Worm (Caenorhabditis elegans) whole organism, L2 larva: ENCODE data around the gene T01B7.9.

ENCODE experiments used
- C34F6.9 ChIP-seq: fragments of 150-350 bp; optimal IDR thresholded peaks from 2 replicates; lab custom pipeline; 2014; ENCODE audit warnings: missing biosample characterization, missing genetic modification characterization
- F13H6.1 ChIP-seq: sonication (generic microtip); optimal IDR thresholded peaks from 2 replicates; lab custom pipeline; 2016; ENCODE audit warnings: missing genetic modification characterization, missing compliant biosample characterization
- R02D3.7 ChIP-seq: fragments of 150-350 bp; optimal IDR thresholded peaks from 2 replicates; lab custom pipeline; 2014; ENCODE audit warnings: missing biosample characterization, missing genetic modification characterization
- alr-1 ChIP-seq: fragments of 150-350 bp; optimal IDR thresholded peaks from 2 replicates; lab custom pipeline; 2014; ENCODE audit warnings: missing biosample characterization, missing genetic modification characterization
- blmp-1 ChIP-seq: sonication (generic microtip); optimal IDR thresholded peaks from 2 replicates; lab custom pipeline; 2017; ENCODE audit warnings: missing genetic modification characterization, mild to moderate bottlenecking, missing compliant biosample characterization, antibody characterized with exemption, moderate library complexity; ENCODE audit not compliant: insufficient read depth
- ceh-16 ChIP-seq: fragments of 150-350 bp; optimal IDR thresholded peaks from 2 replicates; lab custom pipeline; 2014; ENCODE audit warnings: missing biosample characterization, missing genetic modification characterization
- crh-2 ChIP-seq: sonication (generic microtip); optimal IDR thresholded peaks from 2 replicates; lab custom pipeline; 2017; ENCODE audit warnings: missing biosample characterization, missing genetic modification characterization
- dmd-4 ChIP-seq: sonication (generic microtip); optimal IDR thresholded peaks from 2 replicates; lab custom pipeline; 2017; ENCODE audit warnings: missing biosample characterization, missing genetic modification characterization
- egl-27 ChIP-seq: sonication (generic microtip); optimal IDR thresholded peaks from 3 replicates; lab custom pipeline; 2017; ENCODE audit warnings: missing biosample characterization, missing genetic modification reagents, missing genetic modification characterization
- elt-1 ChIP-seq: fragments of 150-350 bp; optimal IDR thresholded peaks from 2 replicates; lab custom pipeline; 2014; ENCODE audit warnings: missing biosample characterization, missing genetic modification characterization
- gmeb-1 ChIP-seq: fragments of 150-350 bp; optimal IDR thresholded peaks from 2 replicates; lab custom pipeline; 2014; ENCODE audit warnings: missing biosample characterization, missing genetic modification characterization
- lin-13 ChIP-seq: fragments of 150-350 bp; optimal IDR thresholded peaks from 2 replicates; lab custom pipeline; 2014; ENCODE audit warnings: missing biosample characterization, missing genetic modification reagents, missing genetic modification characterization
- lin-39 ChIP-seq: fragments of 150-350 bp; optimal IDR thresholded peaks from 2 replicates; lab custom pipeline; 2014; ENCODE audit warnings: missing biosample characterization, missing genetic modification reagents, missing genetic modification characterization
- lsy-2 ChIP-seq, 2 experiments: fragments of 150-350 bp in 1 of 2; sonication (generic microtip) in 1 of 2; optimal IDR thresholded peaks; 2 replicates each; lab custom pipeline; 2014 to 2017; ENCODE audit warnings: missing biosample characterization in 2 of 2, missing genetic modification characterization in 2 of 2
- mab-5 ChIP-seq: fragments of 150-350 bp; optimal IDR thresholded peaks from 2 replicates; lab custom pipeline; 2014; ENCODE audit warnings: missing biosample characterization, missing genetic modification characterization
- mbf-1 ChIP-seq: sonication (generic microtip); optimal IDR thresholded peaks from 2 replicates; lab custom pipeline; 2017; ENCODE audit warnings: missing biosample characterization, missing genetic modification characterization
- nhr-11 ChIP-seq: fragments of 150-350 bp; optimal IDR thresholded peaks from 2 replicates; lab custom pipeline; 2014; ENCODE audit warnings: missing biosample characterization, missing genetic modification characterization
- nhr-12 ChIP-seq: fragments of 150-350 bp; optimal IDR thresholded peaks from 2 replicates; lab custom pipeline; 2014; ENCODE audit warnings: missing biosample characterization, missing genetic modification characterization
- nhr-129 ChIP-seq: fragments of 150-350 bp; optimal IDR thresholded peaks from 2 replicates; lab custom pipeline; 2014; ENCODE audit warnings: missing biosample characterization, missing genetic modification characterization
- nhr-21 ChIP-seq: fragments of 150-350 bp; optimal IDR thresholded peaks from 2 replicates; lab custom pipeline; 2014; ENCODE audit warnings: missing biosample characterization, missing genetic modification characterization
- nhr-25 ChIP-seq: fragments of 150-350 bp; sonication (generic microtip); optimal IDR thresholded peaks from 3 replicates; lab custom pipeline; 2014; ENCODE audit warnings: missing biosample characterization, missing genetic modification characterization
- sem-4 ChIP-seq: fragments of 150-350 bp; optimal IDR thresholded peaks from 2 replicates; lab custom pipeline; 2014; ENCODE audit warnings: missing biosample characterization, missing genetic modification reagents, missing genetic modification characterization
- sma-9 ChIP-seq, 2 experiments: fragments of 150-350 bp in 1 of 2; sonication (generic microtip) in 1 of 2; optimal IDR thresholded peaks; 2 replicates each; lab custom pipeline; 2014 to 2016; ENCODE audit warnings: missing genetic modification characterization in 2 of 2, mild to moderate bottlenecking in 1 of 2, missing biosample characterization in 1 of 2, missing compliant biosample characterization in 1 of 2, missing genetic modification reagents in 1 of 2, moderate library complexity in 1 of 2
- unc-39 ChIP-seq: fragments of 150-350 bp; optimal IDR thresholded peaks from 2 replicates; lab custom pipeline; 2014; ENCODE audit warnings: missing biosample characterization, missing genetic modification characterization
- unc-55 ChIP-seq: fragments of 150-350 bp; sonication (generic microtip); optimal IDR thresholded peaks from 3 replicates; lab custom pipeline; 2014; ENCODE audit warnings: missing biosample characterization, missing genetic modification reagents, missing genetic modification characterization
- zag-1 ChIP-seq: fragments of 150-350 bp; optimal IDR thresholded peaks from 2 replicates; lab custom pipeline; 2014; ENCODE audit warnings: missing biosample characterization, missing genetic modification characterization
- ztf-11 ChIP-seq: sonication (generic microtip); optimal IDR thresholded peaks from 2 replicates; lab custom pipeline; 2017; ENCODE audit warnings: missing biosample characterization, missing genetic modification characterization
- ztf-4 ChIP-seq: fragments of 150-350 bp; optimal IDR thresholded peaks from 2 replicates; lab custom pipeline; 2014; ENCODE audit warnings: missing biosample characterization, missing genetic modification characterization

Gene T01B7.9

ce11 chrII:8738955-8739354 is 12.4 kb upstream of the T01B7.9 start:
- TF ChIP-seq ztf-4 (peak; percentile 3), blmp-1 (tag; lab: Kevin White, UChicago) (no peak), crh-2 (tag; lab: Kevin White, UChicago) (peak; percentile 35), nhr-12 (no peak), nhr-129 (no peak), dmd-4 (no peak), lin-13 (peak; percentile 10), ceh-16 (tag; lab: Kevin White, UChicago) (no peak), sma-9 (GFP tag; optimal IDR thresholded peaks at IDR 0.05; lab: Kevin White, UChicago) (peak; percentile 73), sma-9 (tag; optimal IDR thresholded peaks at IDR 0.05; lab: Kevin White, UChicago) (no peak), zag-1 (tag; lab: Kevin White, UChicago) (no peak), unc-55 (GFP tag; lab: Kevin White, UChicago) (no peak), unc-39 (tag; lab: Kevin White, UChicago) (no peak)
- TF ChIP-seq, all 48 proteins: peak for 4

ce11 chrII:8738244-8738643 is 11.6 kb upstream of the T01B7.9 start:
- TF ChIP-seq C34F6.9 (tag; lab: Kevin White, UChicago) = no peak
- TF ChIP-seq F13H6.1 (tag; lab: Kevin White, UChicago) = no peak
- no peak for TF ChIP-seq lsy-2 (tag; optimal IDR thresholded peaks at IDR 0.05; lab: Kevin White, UChicago)
- TF ChIP-seq unc-39 (tag; lab: Kevin White, UChicago) = no peak

ce11 chrII:8737456-8737855 is 10.9 kb upstream of the T01B7.9 start, which contains the start of gene idpb-4:
TSS of gene idpb-4 (minus strand) at chrII:8737556.
- TF ChIP-seq egl-27 = no peak

ce11 chrII:8733627-8734026 is 7.0 kb upstream of the T01B7.9 start:
- TF ChIP-seq alr-1 (tag; lab: Kevin White, UChicago) = no peak
- no peak for TF ChIP-seq zag-1 (tag; lab: Kevin White, UChicago)
- TF ChIP-seq nhr-25 (tag; lab: Kevin White, UChicago) = no peak
- TF ChIP-seq C34F6.9 (tag; lab: Kevin White, UChicago) = no peak
- no peak for TF ChIP-seq mab-5 (tag; lab: Kevin White, UChicago)
- TF ChIP-seq unc-55 (GFP tag; lab: Kevin White, UChicago) = no peak
- no peak for TF ChIP-seq elt-1
- TF ChIP-seq sem-4 = no peak
- TF ChIP-seq gmeb-1 (tag; lab: Kevin White, UChicago) = no peak
- no peak for TF ChIP-seq egl-27
- TF ChIP-seq mbf-1 (tag; lab: Kevin White, UChicago) = no peak
- TF ChIP-seq nhr-11 = no peak
- TF ChIP-seq lin-39 (tag; lab: Kevin White, UChicago) = no peak

ce11 chrII:8732339-8733100 is 5.9 kb upstream of the T01B7.9 start, which contains the start of gene rol-6:
TSS of gene rol-6 (plus strand) at chrII:8733050.
- TF ChIP-seq nhr-21 (tag; lab: Kevin White, UChicago) (peak; percentile 10), ztf-11 (tag; lab: Kevin White, UChicago) (no peak)

- TF ChIP-seq nhr-21 (tag; lab: Kevin White, UChicago) (peak; percentile 65), nhr-12 (no peak), sem-4 (no peak), R02D3.7 (tag; lab: Kevin White, UChicago) (no peak)
These were observed 5.2 kb upstream of the T01B7.9 start for ce11 chrII:8731736-8732229.
